Worm (Caenorhabditis elegans) whole organism, L4/young adult: ENCODE data around the gene lbp-7.

Experiments used
- W03F9.2 ChIP-seq: fragments of 150-350 bp; optimal IDR thresholded peaks from 2 replicates; lab custom pipeline; 2014; ENCODE audit warnings: missing biosample characterization, missing genetic modification characterization
- dao-5 ChIP-seq: sonication (generic microtip); optimal IDR thresholded peaks from 2 replicates; lab custom pipeline; 2016; ENCODE audit warnings: missing genotype, missing genetic modification characterization, moderate library complexity, missing compliant biosample characterization
- him-1 ChIP-seq: sonication (generic microtip); optimal IDR thresholded peaks from 2 replicates; lab custom pipeline; 2016; ENCODE audit warnings: missing genotype, missing genetic modification reagents, missing genetic modification characterization, missing compliant biosample characterization

lbp-7 gene

ce11 chrV:13879241-13879640 is at the start of gene lbp-7:
Gene lbp-7 (plus strand): TSS chrV:13879552.
- TF ChIP-seq W03F9.2: no peak
- TF ChIP-seq him-1: no peak
- TF ChIP-seq dao-5 (tag; lab: Kevin White, UChicago): no peak

ce11 chrV:13830813-13831212 is 48.5 kb upstream of the lbp-7 start, which contains the start of gene str-165:
Gene str-165 (plus strand): TSS chrV:13831113.
- TF ChIP-seq him-1 (no peak), dao-5 (tag; lab: Kevin White, UChicago) (no peak), W03F9.2 (no peak)

- TF ChIP-seq W03F9.2 (no peak), him-1 (no peak), dao-5 (tag; lab: Kevin White, UChicago) (no peak)
These were observed 45.4 kb upstream of the lbp-7 start, which contains the start of gene srx-129 for ce11 chrV:13833951-13834350. Gene srx-129 (plus strand): TSS chrV:13834251.

- no peak for TF ChIP-seq W03F9.2
- TF ChIP-seq dao-5 (tag; lab: Kevin White, UChicago): no peak
- TF ChIP-seq him-1: no peak
These were observed 42.2 kb upstream of the lbp-7 start, which contains the start of gene srx-128 for ce11 chrV:13837173-13837572. Gene srx-128 (plus strand): TSS chrV:13837473.

ce11 chrV:13839433-13839832 is 39.9 kb upstream of the lbp-7 start, which contains the start of gene F55B12.10:
Gene F55B12.10 (plus strand): TSS chrV:13839733.
- TF ChIP-seq dao-5 (tag; lab: Kevin White, UChicago) (no peak), W03F9.2 (no peak), him-1 (no peak)

- TF ChIP-seq him-1 (no peak), dao-5 (tag; lab: Kevin White, UChicago) (no peak), W03F9.2 (no peak)
These were observed 38.4 kb upstream of the lbp-7 start, which contains the start of gene srx-17 for ce11 chrV:13840909-13841308. Gene srx-17 (plus strand): TSS chrV:13841209.

- TF ChIP-seq him-1 (no peak), dao-5 (tag; lab: Kevin White, UChicago) (no peak), W03F9.2 (no peak)
These were observed 36.2 kb upstream of the lbp-7 start, which contains the start of gene srx-130 for ce11 chrV:13843147-13843546. Gene srx-130 (plus strand): TSS chrV:13843447.

- no peak for TF ChIP-seq W03F9.2
These were observed 34.2 kb upstream of the lbp-7 start, which contains the start of gene srx-131 for ce11 chrV:13845136-13845535. Gene srx-131 (plus strand): TSS chrV:13845436.

ce11 chrV:13848379-13848778 is 31.0 kb upstream of the lbp-7 start, which contains the start of gene srx-133:
Gene srx-133 (plus strand): TSS chrV:13848679.
- TF ChIP-seq him-1: no peak
- no peak for TF ChIP-seq W03F9.2
- TF ChIP-seq dao-5 (tag; lab: Kevin White, UChicago): no peak

ce11 chrV:13850170-13850569 is 29.2 kb upstream of the lbp-7 start, which contains the start of gene hpx-2:
Gene hpx-2 (plus strand): TSS chrV:13850470.
- TF ChIP-seq dao-5 (tag; lab: Kevin White, UChicago): no peak
- no peak for TF ChIP-seq W03F9.2
- TF ChIP-seq him-1: no peak

ce11 chrV:13854306-13854705 is 25.0 kb upstream of the lbp-7 start, which contains the start of gene ttr-21:
Gene ttr-21 (minus strand): TSS chrV:13854405.
- no peak for TF ChIP-seq dao-5 (tag; lab: Kevin White, UChicago)
- TF ChIP-seq W03F9.2: no peak
- no peak for TF ChIP-seq him-1

ce11 chrV:13856376-13856775 is 23.0 kb upstream of the lbp-7 start, which contains the start of gene srx-134:
Gene srx-134 (minus strand): TSS chrV:13856476.
- TF ChIP-seq dao-5 (tag; lab: Kevin White, UChicago) (no peak), him-1 (no peak), W03F9.2 (no peak)

- no peak for TF ChIP-seq W03F9.2
- no peak for TF ChIP-seq him-1
- no peak for TF ChIP-seq dao-5 (tag; lab: Kevin White, UChicago)
These were observed 22.2 kb upstream of the lbp-7 start, which contains the start of gene srx-136 for ce11 chrV:13857132-13857531. Gene srx-136 (plus strand): TSS chrV:13857432.

- TF ChIP-seq him-1: no peak
These were observed 20.4 kb upstream of the lbp-7 start, which contains the start of gene srx-135 for ce11 chrV:13858906-13859305. Gene srx-135 (plus strand): TSS chrV:13859206.

- TF ChIP-seq dao-5 (tag; lab: Kevin White, UChicago) (no peak), W03F9.2 (no peak), him-1 (no peak)
These were observed 16.8 kb upstream of the lbp-7 start, which contains the start of gene srx-137 for ce11 chrV:13862505-13862904. Gene srx-137 (plus strand): TSS chrV:13862805.

- TF ChIP-seq dao-5 (tag; lab: Kevin White, UChicago) (no peak), him-1 (no peak), W03F9.2 (no peak)
These were observed 15.7 kb upstream of the lbp-7 start for ce11 chrV:13863700-13864099.
